Worm (Caenorhabditis elegans): ENCODE measurements around the gene cka-1.
"Not testable (repeated sequence)": the region's sequence is repeated elsewhere in the genome, so short reads cannot be mapped to it uniquely, and the experiment has no call there.

The cka-1 gene

ce11 chrIV:9740851-9741549 is 3.6 kb upstream of the cka-1 start, which contains the start of gene gln-6 (continued):
- TF ChIP-seq hsf-1 (GFP tag; IDR thresholded peaks at IDR 0.05) (peak; percentile 61; the same call in 1 of the 2 replicates), rcor-1 (GFP tag; IDR thresholded peaks at IDR 0.05) (0 out of 2 replicates have a peak, but pooled peaks have one; percentile 39), aptf-2 (GFP tag; conservative IDR thresholded peaks at IDR 0.05) (peak; percentile 32; the same call in 1 of the 2 replicates), snpc-4 (tag; optimal IDR thresholded peaks at IDR 0.05) (peak in 1 of 4 experiments; percentile 28), nfyb-1 (GFP tag; IDR thresholded peaks at IDR 0.05) (peak; percentile 25; the same call in 1 of the 2 replicates), tlf-1 (GFP tag; optimal IDR thresholded peaks at IDR 0.05) (peak; percentile 67), D2030.7 (GFP tag; IDR thresholded peaks at IDR 0.05) (peak; percentile 91; the same call in 1 of the 2 replicates), dox-1 (GFP tag; IDR thresholded peaks at IDR 0.05) (peak; percentile 82), madf-3 (GFP tag; IDR thresholded peaks at IDR 0.05) (peak; percentile 86), ztf-28 (GFP tag; IDR thresholded peaks at IDR 0.05) (0 out of 2 replicates have a peak, but pooled peaks have one; percentile 38), madf-6 (GFP tag; IDR thresholded peaks at IDR 0.05) (peak; percentile 96)
- not testable (repeated sequence) for TF ChIP-seq snpc-4 (GFP tag; optimal IDR thresholded peaks at IDR 0.05)

- TF ChIP-seq pha-4 (tag; optimal IDR thresholded peaks at IDR 0.05) (no peak), ccch-3 (GFP tag; optimal IDR thresholded peaks at IDR 0.05) (no peak), B0336.3 (GFP tag; IDR thresholded peaks at IDR 0.05) (peak; percentile 93), nhr-27 (tag; optimal IDR thresholded peaks at IDR 0.05) (no peak), snpc-4 (GFP tag; optimal IDR thresholded peaks at IDR 0.05) (peak; percentile 40), snpc-4 (tag; optimal IDR thresholded peaks at IDR 0.05) (peak in 2 of 4 experiments; percentile 16 to 53), egl-18 (GFP tag; IDR thresholded peaks at IDR 0.05) (no peak), D2030.7 (GFP tag; IDR thresholded peaks at IDR 0.05) (peak; percentile 45), hlh-12 (tag; optimal IDR thresholded peaks at IDR 0.05) (no peak), unc-62 (GFP tag; optimal IDR thresholded peaks at IDR 0.05) (no peak), Y95B8A.8 (GFP tag; IDR thresholded peaks at IDR 0.05) (peak; percentile 80; the same call in 1 of the 2 replicates), repo-1 (tag; optimal IDR thresholded peaks at IDR 0.05) (peak; percentile 13), chd-7 (tag; optimal IDR thresholded peaks at IDR 0.05) (no peak), him-1 (tag; optimal IDR thresholded peaks at IDR 0.05) (peak; percentile 35), dpl-1 (GFP tag; optimal IDR thresholded peaks at IDR 0.05) (no peak), ekl-4 (GFP tag; IDR thresholded peaks at IDR 0.05) (peak; percentile 81), cebp-2 (GFP tag; IDR thresholded peaks at IDR 0.05) (no peak), egl-44 (GFP tag; IDR thresholded peaks at IDR 0.05) (no peak), F55B11.4 (tag; optimal IDR thresholded peaks at IDR 0.05; ENCODE audit: borderline replicate concordance, insufficient read depth) (no peak), Y53G8AR.9 (GFP tag; conservative IDR thresholded peaks at IDR 0.05) (0 out of 2 replicates have a peak, but pooled peaks have one; percentile 65), lin-35 (GFP tag; optimal IDR thresholded peaks at IDR 0.05) (no peak), ceh-91 (GFP tag; IDR thresholded peaks at IDR 0.05) (no peak), F33H1.4 (GFP tag; IDR thresholded peaks at IDR 0.05) (peak; percentile 32; the same call in 1 of the 2 replicates), dox-1 (GFP tag; IDR thresholded peaks at IDR 0.05) (no peak), sdz-38 (tag; optimal IDR thresholded peaks at IDR 0.05) (no peak), Y79H2A.3 (GFP tag; conservative IDR thresholded peaks at IDR 0.05) (0 out of 2 replicates have a peak, but pooled peaks have one; percentile 49), ztf-25 (GFP tag; IDR thresholded peaks at IDR 0.05) (no peak), somi-1 (GFP tag; optimal IDR thresholded peaks at IDR 0.05) (no peak), rpc-1 (optimal IDR thresholded peaks at IDR 0.05) (no peak), rpc-1 (tag; optimal IDR thresholded peaks at IDR 0.05) (no peak), attf-6 (GFP tag; IDR thresholded peaks at IDR 0.05) (peak; percentile 58), lsl-1 (GFP tag; optimal IDR thresholded peaks at IDR 0.05) (peak; percentile 38), snpc-1.1 (tag; optimal IDR thresholded peaks at IDR 0.05; ENCODE audit: insufficient read depth) (no peak), B0261.1 (tag; optimal IDR thresholded peaks at IDR 0.05) (no peak), atf-7 (tag; optimal IDR thresholded peaks at IDR 0.05) (no peak), C06A6.2 (GFP tag; conservative IDR thresholded peaks at IDR 0.05) (no peak), ceh-79 (tag; optimal IDR thresholded peaks at IDR 0.05) (no peak), lin-54 (GFP tag; optimal IDR thresholded peaks at IDR 0.05) (peak; percentile 37)
Observed at ce11 chrIV:9739001-9739400, 1.6 kb upstream of the cka-1 start.

Data from whole organism, young adult.